Fruit fly (Drosophila melanogaster) ovary, adult (tissue): ENCODE measurements around the gene ea.

Experiments
- CG17801 ChIP-seq: fragments of 200-800 bp; optimal IDR thresholded peaks from 2 replicates; lab custom pipeline; 2019; ENCODE audit warnings: missing biosample characterization, mild to moderate bottlenecking, missing genetic modification characterization, moderate library complexity; ENCODE audit not compliant: partially characterized antibody

ea gene

DNA sequence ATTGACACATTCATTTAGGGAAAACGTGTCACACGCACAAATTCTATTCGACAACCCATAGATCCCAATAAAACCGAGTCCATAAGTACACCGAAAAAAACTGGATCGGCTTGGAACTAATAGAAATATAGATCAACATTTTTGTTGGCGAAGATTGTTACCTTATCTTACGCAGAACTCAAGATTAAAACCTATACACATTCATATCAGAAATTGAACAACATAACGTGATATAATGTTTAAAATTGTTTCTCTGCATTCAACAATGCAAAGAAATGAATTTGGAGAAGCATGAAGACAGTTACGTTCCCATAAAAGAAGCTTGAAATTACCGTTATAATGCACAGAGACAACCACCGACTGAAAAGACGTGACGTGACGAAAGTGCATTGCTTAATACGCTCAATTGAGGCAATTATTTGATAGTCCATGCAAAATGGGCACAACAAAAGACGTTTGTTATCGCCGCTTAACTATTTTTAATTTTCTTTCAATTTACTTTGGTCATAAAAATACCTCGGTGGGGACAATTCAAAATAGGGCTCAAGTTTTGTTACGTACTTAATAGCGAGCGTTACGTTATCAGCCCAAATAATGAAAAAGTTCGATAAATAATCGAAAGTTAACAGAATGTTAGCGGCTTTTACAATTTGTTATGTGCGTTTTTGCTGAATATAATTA is 11.7 kb downstream of the ea start, which contains the start of gene SerRS-m:
SerRS-m (plus strand) TSS at position 616 of the 681 bp plus-strand sequence.
- TF ChIP-seq CG17801 (GFP tag; lab: Kevin White, UChicago), result no peak

DNA sequence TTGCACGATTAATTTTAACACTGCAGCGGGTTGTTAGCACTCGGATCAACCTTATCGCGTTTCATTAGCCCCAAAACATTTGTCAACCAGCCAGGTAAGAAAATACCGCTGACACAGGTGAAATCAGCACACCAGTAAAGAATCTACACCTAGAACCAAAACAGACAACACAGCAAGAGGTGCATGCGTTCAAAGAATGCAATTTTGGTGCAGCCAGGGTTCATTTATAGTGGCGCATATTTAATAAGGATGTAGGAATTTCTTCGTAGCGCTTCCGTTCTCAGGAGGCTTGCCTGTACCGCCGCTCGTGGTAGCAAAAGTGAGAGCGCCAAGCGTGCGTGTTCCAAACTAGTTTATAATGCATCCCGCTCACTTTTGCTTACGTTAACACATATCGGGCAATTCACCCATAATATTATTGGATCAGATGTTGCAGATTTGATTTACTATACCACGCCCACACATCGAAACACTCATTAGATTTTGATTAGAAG is 13.9 kb downstream of the ea start:
- no peak for TF ChIP-seq CG17801 (GFP tag; lab: Kevin White, UChicago)

DNA sequence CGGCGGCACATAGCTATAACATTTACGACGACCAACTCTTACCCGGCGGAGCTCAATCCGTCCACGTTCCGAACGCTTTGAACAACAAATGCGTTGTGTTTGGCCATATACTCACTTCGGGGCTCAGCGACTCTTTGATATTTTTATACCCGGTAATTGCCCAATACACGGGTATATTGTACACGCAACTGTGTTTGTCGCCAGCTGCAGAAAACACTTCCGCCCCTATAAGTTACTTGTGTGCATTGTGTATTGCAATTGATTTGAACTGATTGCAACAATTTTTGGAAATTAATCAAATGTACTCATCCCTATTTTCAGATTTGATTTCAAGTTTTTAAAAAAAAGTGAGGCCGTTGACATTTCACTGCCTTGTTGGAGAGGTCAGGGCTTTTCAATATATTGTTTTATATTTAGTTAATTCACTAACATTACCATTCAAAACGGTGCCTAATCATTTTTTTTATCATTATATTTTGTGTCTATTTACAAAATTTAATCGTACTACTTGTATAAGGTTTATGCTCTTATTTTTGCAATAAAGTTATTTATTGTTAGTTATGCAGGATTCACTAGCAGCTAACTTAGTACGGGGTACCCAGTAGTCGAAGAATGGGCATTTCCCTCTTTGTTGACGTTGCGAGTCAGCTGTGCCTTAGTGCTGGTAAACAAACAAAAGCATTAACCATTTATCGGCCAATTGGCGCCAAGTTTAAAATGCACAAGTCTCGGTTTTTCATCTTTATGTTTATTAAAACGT is 14.6 kb downstream of the ea start, which contains the start of gene Nagk:
Nagk (minus strand) TSS at position 331 of the 760 bp plus-strand sequence.
- TF ChIP-seq CG17801 (GFP tag; lab: Kevin White, UChicago), result peak; percentile 8

DNA sequence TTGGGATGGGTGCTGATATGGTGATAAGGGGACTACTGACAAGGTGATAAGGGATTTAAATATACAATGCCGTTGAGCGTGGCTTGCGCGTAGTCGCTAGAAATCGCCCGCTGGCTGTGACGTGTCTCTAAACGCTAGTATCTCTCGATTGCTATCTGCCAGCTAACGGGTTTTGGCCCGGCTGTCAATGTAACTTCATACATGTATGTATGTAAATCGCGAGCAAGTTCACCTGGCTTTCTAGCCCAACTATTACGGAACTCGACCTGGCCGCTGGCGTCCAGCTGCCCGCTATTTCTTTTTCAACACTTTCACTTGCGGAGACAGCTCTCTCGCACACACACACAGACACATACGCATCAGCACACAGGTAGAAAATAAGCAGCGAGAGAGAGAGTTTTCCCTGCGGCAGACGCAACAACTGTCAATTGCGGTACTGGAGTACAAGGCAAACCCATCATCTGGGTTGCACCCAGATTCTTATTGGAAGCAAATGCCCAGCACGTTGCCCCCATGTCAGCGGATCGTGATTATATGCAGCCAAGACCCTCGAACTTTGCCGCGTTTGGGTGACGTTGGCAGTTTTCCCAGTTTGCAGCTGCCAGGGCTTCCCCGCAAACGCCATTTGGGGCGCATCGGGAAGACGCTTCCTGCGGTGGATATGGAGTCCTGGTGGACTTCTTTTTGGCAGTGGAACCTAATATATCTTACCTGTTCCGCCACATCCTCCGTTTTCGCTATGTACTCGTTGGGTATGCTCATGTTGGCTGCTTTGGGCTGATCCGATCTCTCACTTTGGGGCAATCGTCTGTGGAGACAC is 16.9 kb downstream of the ea start:
- no peak for TF ChIP-seq CG17801 (GFP tag; lab: Kevin White, UChicago)

DNA sequence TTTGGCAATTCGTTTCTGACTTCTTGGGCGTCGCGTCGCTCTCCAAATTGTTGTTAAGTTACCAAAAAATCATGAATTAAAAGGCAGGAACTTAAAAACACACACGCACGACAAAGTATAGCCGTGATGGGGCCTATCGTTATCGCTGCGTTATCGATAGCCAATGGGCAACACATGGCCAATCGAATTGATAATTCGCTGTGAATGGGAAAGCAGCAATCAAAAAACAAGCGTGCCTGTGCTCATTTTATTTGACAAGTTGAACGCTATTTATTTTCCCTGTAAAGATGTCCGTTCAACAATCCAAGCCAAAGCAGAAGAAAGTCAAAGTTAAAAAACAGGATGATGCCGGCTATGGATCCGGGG is 17.5 kb downstream of the ea start, which contains the start of the genes Surf4 and CG31301:
Surf4 (minus strand) TSS at position 159 of the 366 bp plus-strand sequence.
CG31301 (plus strand) TSS at position 188 of the 366 bp plus-strand sequence.
- TF ChIP-seq CG17801 (GFP tag; lab: Kevin White, UChicago), result no peak

DNA sequence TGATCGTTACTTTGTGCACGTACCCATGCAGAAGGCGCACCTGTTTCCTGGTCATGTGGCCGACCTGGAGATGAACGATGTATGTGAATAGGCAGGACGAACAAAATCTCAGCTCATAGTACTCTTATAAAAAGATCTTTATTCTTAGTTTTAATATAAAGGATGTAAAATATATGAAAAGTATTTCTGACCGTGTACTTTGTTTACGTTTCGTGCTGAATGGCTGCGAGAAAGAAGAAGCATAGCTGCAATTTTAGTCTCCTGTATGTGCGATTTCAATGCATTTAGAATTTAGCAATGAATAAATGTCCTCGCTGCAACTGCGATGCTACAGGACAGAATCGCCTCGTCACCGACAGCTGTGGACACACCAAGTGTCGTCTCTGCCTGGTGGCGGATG is 19.3 kb downstream of the ea start, which contains the start of the genes CG42726 and CG42727:
CG42726 (plus strand) TSS at position 227 of the 400 bp plus-strand sequence.
CG42727 (plus strand) TSS at position 227 of the 400 bp plus-strand sequence.
- no peak for TF ChIP-seq CG17801 (GFP tag; lab: Kevin White, UChicago)

DNA sequence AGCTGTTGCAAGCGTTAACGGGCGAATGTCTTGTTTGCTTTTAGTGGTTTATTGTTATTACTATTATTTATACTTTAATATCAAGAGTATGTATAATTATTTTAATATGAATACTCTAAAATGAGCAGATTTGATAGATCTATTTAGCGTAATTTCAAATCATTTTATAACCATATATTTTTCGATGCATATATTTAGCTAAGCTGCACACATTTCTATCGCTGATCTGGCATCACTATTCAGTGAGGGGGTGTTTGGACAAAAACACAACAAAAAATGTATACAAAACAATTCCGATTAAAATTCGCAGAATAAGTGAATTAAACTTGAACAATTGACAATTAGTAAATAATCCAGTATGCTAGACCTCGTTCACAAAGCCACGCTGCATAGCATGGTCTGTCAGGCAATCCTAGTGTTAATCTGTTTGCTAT is 22.5 kb downstream of the ea start, which contains the start of the genes Trs33 and Tmtc4:
Trs33 (minus strand) TSS at position 3 of the 434 bp plus-strand sequence.
Tmtc4 (plus strand) TSS at position 233 of the 434 bp plus-strand sequence.
- TF ChIP-seq CG17801 (GFP tag; lab: Kevin White, UChicago), result peak; percentile 57

DNA sequence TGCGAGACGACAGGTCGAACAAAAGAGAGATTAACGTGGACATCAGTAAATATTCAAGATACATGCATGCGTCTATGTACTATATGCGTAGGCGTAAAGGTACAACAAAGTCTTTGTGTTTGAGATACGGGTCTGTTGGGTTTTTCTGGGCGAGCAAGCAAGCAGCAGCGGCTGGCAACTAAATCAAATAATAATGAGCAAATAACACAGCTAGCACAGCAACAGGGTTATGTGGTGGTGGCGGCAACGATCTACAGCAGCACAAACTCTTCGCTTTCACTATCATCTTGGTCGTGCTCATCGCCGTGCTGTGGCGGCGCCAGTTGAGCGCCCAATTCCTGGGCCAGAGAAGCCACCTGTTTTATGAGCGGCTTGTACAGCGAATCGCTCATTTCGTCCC is 25.5 kb downstream of the ea start:
- no peak for TF ChIP-seq CG17801 (GFP tag; lab: Kevin White, UChicago)

DNA sequence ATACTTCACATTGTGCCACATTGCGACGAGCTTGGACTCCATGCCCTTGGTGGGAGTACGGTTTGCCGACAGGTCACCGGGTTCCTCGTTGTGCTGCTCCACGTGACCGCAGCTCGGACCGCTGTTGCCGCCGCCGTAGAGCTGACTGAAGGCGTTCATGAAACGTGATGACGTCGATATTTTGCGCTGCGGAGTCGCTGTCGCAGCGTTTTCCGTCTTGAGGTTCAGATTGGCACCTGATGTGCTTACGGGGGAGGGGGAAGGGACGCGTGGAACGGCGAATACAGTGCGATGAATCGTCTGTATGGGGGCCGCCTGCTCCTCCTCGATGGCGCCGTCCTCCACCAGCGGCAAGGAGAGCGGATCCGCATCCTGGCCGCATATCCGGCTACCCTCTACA is 27.6 kb downstream of the ea start:
- TF ChIP-seq CG17801 (GFP tag; lab: Kevin White, UChicago), result no peak

DNA sequence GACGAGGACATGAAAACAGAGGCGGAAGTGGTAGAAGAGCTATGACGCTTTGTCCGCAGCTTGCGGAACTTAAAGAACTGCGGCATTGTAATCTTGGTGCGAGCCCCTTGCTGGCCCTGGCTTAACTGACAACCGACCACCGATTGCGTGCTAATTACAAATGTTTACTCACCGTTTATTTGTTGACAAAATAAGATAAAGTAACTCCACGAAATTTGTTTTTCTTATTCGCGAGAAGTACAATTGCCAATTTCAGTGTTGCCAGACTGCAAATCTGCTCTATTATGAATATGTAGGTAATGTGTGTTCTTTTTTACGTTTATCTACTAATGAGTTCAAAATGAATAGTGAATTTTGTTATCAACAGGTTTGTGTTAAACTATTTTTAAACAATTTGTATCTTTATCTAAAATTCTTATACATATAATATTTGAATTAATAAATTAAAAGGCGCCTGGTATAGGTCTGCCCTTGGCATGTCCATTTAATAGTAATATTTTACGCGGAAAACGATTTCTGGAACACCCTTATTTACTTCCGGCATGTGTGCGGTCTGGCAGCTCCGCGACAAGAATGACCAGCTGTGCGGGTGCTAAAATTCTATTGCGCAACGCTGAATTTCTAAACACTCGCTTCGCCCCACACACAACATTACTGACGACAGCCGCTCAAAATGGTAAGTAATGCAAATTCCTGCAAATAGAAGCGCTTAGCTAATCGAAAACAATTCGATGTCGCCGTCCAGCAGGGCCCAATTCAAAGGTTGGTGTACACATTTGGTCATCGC is 28.3 kb downstream of the ea start, which contains the start of the genes Atg4b and Hibch:
Atg4b (minus strand) TSS at position 280 of the 787 bp plus-strand sequence.
Hibch (plus strand) TSS at position 585 of the 787 bp plus-strand sequence.
- TF ChIP-seq CG17801 (GFP tag; lab: Kevin White, UChicago), result peak; percentile 90

DNA sequence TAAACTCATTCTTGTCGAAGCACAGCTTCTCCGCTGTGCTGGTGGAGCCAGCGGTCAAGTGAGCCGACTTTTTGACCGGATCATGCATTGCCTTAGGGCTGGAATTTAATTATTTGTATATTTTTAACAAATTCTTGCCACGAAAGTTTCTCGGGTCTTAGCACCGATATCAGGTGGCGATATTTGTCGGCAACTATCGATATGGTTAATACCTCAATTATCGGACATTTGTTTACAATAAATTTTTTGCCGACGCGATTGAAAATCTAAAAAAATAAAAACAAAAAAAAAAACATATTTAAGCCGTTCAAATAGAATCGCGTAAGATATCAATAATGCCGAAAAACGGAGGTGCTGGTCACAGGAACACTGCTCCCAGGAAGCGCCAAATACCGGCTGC is 33.0 kb downstream of the ea start, which contains the start of the genes Cog2 and Trax:
Cog2 (minus strand) TSS at position 168 of the 400 bp plus-strand sequence.
Trax (plus strand) TSS at position 203 of the 400 bp plus-strand sequence.
- peak; percentile 65 for TF ChIP-seq CG17801 (GFP tag; lab: Kevin White, UChicago)

DNA sequence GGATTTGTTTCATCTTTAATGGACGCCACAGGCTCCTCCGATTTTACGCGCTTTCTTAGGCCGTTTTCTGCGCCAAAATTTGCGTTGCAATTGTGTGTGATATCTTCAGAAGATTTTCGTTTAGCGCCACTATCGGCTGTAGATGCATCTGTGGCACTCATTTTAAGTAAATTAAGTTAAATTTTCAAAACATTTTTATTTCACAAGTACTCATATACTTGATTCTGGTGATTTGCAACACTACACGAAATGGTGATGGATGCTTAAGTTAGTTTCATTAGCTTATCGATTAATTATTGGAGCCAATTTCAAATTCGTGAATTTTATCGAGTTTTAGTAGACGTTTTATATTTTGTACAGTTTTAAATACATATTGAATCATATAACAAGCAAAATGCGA is 35.1 kb downstream of the ea start, which contains the start of gene CG6171:
CG6171 (minus strand) TSS at position 250 of the 400 bp plus-strand sequence.
- peak; percentile 10 for TF ChIP-seq CG17801 (GFP tag; lab: Kevin White, UChicago)

DNA sequence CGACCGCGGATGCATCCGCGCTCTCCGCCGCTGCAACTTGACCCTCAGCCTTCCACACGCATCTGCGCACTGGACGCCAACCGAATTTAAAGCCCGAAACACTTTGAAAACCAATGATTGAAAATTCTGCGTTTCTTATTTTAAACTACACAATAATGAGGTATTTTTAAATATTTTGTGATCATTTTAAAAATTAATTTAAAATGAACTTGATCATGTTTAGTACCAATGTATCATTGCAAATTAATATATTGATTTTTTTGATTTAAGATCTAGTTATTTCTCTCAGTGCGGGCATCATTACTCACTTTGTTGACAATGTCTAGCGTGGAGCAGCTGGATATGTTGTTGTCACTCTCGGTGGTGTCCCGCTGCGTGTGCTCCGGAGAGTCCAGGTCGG is 38.3 kb downstream of the ea start:
- TF ChIP-seq CG17801 (GFP tag; lab: Kevin White, UChicago), result peak; percentile 6
